Worm (Caenorhabditis elegans): ENCODE data around the gene bath-20.
A peak's percentile ranks its signal among the peaks of the same experiment; 100 is the strongest.

bath-20 gene

ce11 chrII:2075513-2075912, 33.2 kb upstream of the bath-20 start, which contains the start of gene F07E5.8:
F07E5.8 (minus strand) TSS chrII:2075613.
- TF ChIP-seq spr-1 (tag; optimal IDR thresholded peaks at IDR 0.05), result no peak
- no peak for TF ChIP-seq ceh-82 (tag; optimal IDR thresholded peaks at IDR 0.05)
- no peak for TF ChIP-seq dmd-8 (GFP tag; IDR thresholded peaks at IDR 0.05)
- TF ChIP-seq hlh-30 (tag; optimal IDR thresholded peaks at IDR 0.05; ENCODE audit: insufficient read depth), result no peak
- TF ChIP-seq dmd-9 (GFP tag; IDR thresholded peaks at IDR 0.05), result no peak
- TF ChIP-seq R02D3.7 (tag; optimal IDR thresholded peaks at IDR 0.05), result no peak
- no peak for TF ChIP-seq mxl-2 (GFP tag; conservative IDR thresholded peaks at IDR 0.05)
- TF ChIP-seq rbr-2 (tag; optimal IDR thresholded peaks at IDR 0.05), result no peak
- TF ChIP-seq ztf-7 (tag; optimal IDR thresholded peaks at IDR 0.05), result no peak
- no peak for TF ChIP-seq lin-39 (tag; optimal IDR thresholded peaks at IDR 0.05)
- no peak for TF ChIP-seq Y5F2A.4 (GFP tag; optimal IDR thresholded peaks at IDR 0.05)
- TF ChIP-seq mes-2 (tag; optimal IDR thresholded peaks at IDR 0.05; ENCODE audit: poor library complexity, severe bottlenecking), result no peak
- TF ChIP-seq nhr-237 (tag; optimal IDR thresholded peaks at IDR 0.05), result no peak
- no peak for TF ChIP-seq lin-29 (GFP tag; IDR thresholded peaks at IDR 0.05)

- TF ChIP-seq mdt-29 (GFP tag; IDR thresholded peaks at IDR 0.05), result no peak
- no peak for TF ChIP-seq daf-12 (tag; optimal IDR thresholded peaks at IDR 0.05)
- no peak for TF ChIP-seq zip-2 (tag; optimal IDR thresholded peaks at IDR 0.05)
- no peak for TF ChIP-seq unc-39 (tag; optimal IDR thresholded peaks at IDR 0.05)
- TF ChIP-seq mdl-1 (tag; optimal IDR thresholded peaks at IDR 0.05), result no peak
- no peak for TF ChIP-seq ztf-7 (tag; optimal IDR thresholded peaks at IDR 0.05)
- TF ChIP-seq nhr-28 (tag; optimal IDR thresholded peaks at IDR 0.05), result no peak
- no peak for TF ChIP-seq snpc-4 (tag; optimal IDR thresholded peaks at IDR 0.05)
- no peak for TF ChIP-seq nhr-11 (tag; optimal IDR thresholded peaks at IDR 0.05)
- TF ChIP-seq dmd-9 (GFP tag; IDR thresholded peaks at IDR 0.05), result no peak
- no peak for TF ChIP-seq zip-11 (GFP tag; IDR thresholded peaks at IDR 0.05)
- no peak for TF ChIP-seq mxl-3 (GFP tag; optimal IDR thresholded peaks at IDR 0.05)
- TF ChIP-seq ceh-28 (tag; optimal IDR thresholded peaks at IDR 0.05), result no peak
Measured at ce11 chrII:2071429-2071828, 29.1 kb upstream of the bath-20 start, which contains the start of gene F07E5.7. F07E5.7 (minus strand) TSS chrII:2071529.

ce11 chrII:2067451-2068021, 25.2 kb upstream of the bath-20 start, which contains the start of gene F07E5.12:
F07E5.12 (plus strand) TSS chrII:2067971.
- TF ChIP-seq aha-1 (tag), result peak; percentile 23

ce11 chrII:2064497-2064896, 22.1 kb upstream of the bath-20 start, which contains the start of gene fbxb-6:
fbxb-6 (plus strand) TSS chrII:2064797.
- TF ChIP-seq ZK337.2 (GFP tag; IDR thresholded peaks at IDR 0.05) (no peak), daf-8 (GFP tag; IDR thresholded peaks at IDR 0.05) (no peak), Y5F2A.4 (GFP tag; optimal IDR thresholded peaks at IDR 0.05) (no peak), ceh-82 (tag; optimal IDR thresholded peaks at IDR 0.05) (no peak), R02D3.7 (tag; optimal IDR thresholded peaks at IDR 0.05) (no peak), fos-1 (tag; optimal IDR thresholded peaks at IDR 0.05) (no peak), hlh-30 (tag; optimal IDR thresholded peaks at IDR 0.05; ENCODE audit: insufficient read depth) (no peak), daf-16 (GFP tag; optimal IDR thresholded peaks at IDR 0.05) (no peak), daf-16 (tag; optimal IDR thresholded peaks at IDR 0.05) (no peak), mxl-3 (GFP tag; optimal IDR thresholded peaks at IDR 0.05) (no peak), zfp-2 (tag; optimal IDR thresholded peaks at IDR 0.05) (no peak), ZK546.5 (tag; optimal IDR thresholded peaks at IDR 0.05) (no peak), dmd-9 (GFP tag; IDR thresholded peaks at IDR 0.05) (no peak), F44E2.7 (GFP tag; IDR thresholded peaks at IDR 0.05) (no peak)

- TF ChIP-seq ceh-20 (GFP tag; IDR thresholded peaks at IDR 0.05), result no peak
Measured at ce11 chrII:2063989-2064388, 21.6 kb upstream of the bath-20 start, which contains the start of gene F07E5.13. F07E5.13 (minus strand) TSS chrII:2064089.
